Fruit fly (Drosophila melanogaster): Measurements from ENCODE around the gene vn.

vn gene

DNA sequence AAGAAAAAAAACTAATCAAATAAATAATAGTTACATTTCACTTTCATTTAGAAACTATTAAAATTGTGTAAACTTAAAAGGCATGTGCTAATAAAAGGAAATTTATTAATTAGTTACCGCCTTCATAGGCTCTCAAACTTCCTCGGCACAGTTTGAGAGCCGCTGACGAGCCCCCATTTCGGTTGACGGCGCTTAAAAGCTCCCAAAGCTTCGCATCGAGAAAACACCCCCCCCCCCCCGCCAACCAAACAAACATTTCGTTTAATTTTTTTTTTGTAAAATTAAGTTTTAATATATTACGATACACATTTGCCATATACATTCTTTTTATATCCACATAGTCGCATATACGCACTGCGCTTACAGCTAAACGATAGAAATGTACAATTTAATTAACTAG is 48.2 kb downstream of the vn start (continued):
- TF ChIP-seq bcd (GFP tag; optimal IDR thresholded peaks at IDR 0.05) (no peak), sna (GFP tag; IDR thresholded peaks at IDR 0.05; ENCODE audit: partially characterized antibody) (no peak), CG9609 (GFP tag; optimal IDR thresholded peaks at IDR 0.05) (no peak), Oaz (GFP tag; IDR thresholded peaks at IDR 0.05) (no peak), p53 (GFP tag; optimal IDR thresholded peaks at IDR 0.05) (no peak), TFAM (GFP tag; optimal IDR thresholded peaks at IDR 0.05) (no peak), rib (GFP tag; IDR thresholded peaks at IDR 0.05) (no peak), CG7786 (GFP tag; optimal IDR thresholded peaks at IDR 0.05) (no peak), CG10565 (GFP tag; optimal IDR thresholded peaks at IDR 0.05) (no peak), CG17328 (GFP tag; IDR thresholded peaks at IDR 0.05) (no peak), Sin3A (optimal IDR thresholded peaks at IDR 0.05) (no peak), CG2889 (GFP tag; IDR thresholded peaks at IDR 0.05) (no peak), Dip3 (GFP tag; optimal IDR thresholded peaks at IDR 0.05) (no peak), slbo (GFP tag; IDR thresholded peaks at IDR 0.05) (no peak), CG31365 (tag; optimal IDR thresholded peaks at IDR 0.05) (no peak), CG4854 (GFP tag; optimal IDR thresholded peaks at IDR 0.05) (no peak), fru (optimal IDR thresholded peaks at IDR 0.05) (no peak), dmrt99B (tag; optimal IDR thresholded peaks at IDR 0.05) (no peak), gro (GFP tag; optimal IDR thresholded peaks at IDR 0.05) (no peak), Six4 (GFP tag; optimal IDR thresholded peaks at IDR 0.05) (no peak)

DNA sequence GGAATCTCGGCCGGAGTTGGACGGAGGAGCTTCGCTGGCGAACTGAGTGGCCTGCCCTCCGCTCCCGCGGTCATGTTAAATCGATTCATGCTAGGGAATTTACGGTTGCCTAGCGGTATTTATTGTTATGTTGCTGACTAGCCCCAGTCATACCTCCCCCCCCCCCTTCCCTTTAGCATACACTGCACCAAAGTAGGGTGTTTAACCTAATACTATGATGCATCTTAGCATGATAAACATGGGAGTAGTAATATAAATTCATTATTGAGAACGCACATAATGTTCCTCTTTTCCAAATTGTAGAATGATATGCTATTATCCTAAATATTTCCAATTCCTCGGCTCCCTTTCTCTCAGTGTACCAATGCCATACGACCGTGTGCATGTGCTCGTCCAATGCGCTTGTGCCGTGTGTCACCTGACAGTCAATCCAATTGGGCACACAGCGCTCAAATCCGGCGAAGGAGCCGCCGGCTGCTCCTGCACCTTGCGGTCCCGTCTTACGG is 48.9 kb downstream of the vn start, which contains the start of gene Tektin-C:
Tektin-C (minus strand) TSS at position 51 of the 506 bp plus-strand sequence.
- TF ChIP-seq Atf-2 (GFP tag; optimal IDR thresholded peaks at IDR 0.05) (no peak), sna (GFP tag; IDR thresholded peaks at IDR 0.05; ENCODE audit: partially characterized antibody) (no peak), CG10959 (GFP tag; IDR thresholded peaks at IDR 0.05) (0 out of 2 replicates have a peak, but pooled peaks have one; percentile 20), tx (GFP tag; optimal IDR thresholded peaks at IDR 0.05) (no peak), ase (GFP tag; IDR thresholded peaks at IDR 0.05) (0 out of 3 replicates have a peak, but pooled peaks have one; percentile 46), HHEX (GFP tag; optimal IDR thresholded peaks at IDR 0.05) (no peak), CG11247 (GFP tag; IDR thresholded peaks at IDR 0.05) (0 out of 2 replicates have a peak, but pooled peaks have one; percentile 33), sens (GFP tag) (peak; percentile 48), CG17361 (GFP tag; IDR thresholded peaks at IDR 0.05) (0 out of 3 replicates have a peak, but pooled peaks have one; percentile 8), ara (GFP tag; IDR thresholded peaks at IDR 0.05) (no peak), CG12391 (tag; optimal IDR thresholded peaks at IDR 0.05) (peak; percentile 13), ems (GFP tag; optimal IDR thresholded peaks at IDR 0.05) (peak; percentile 25), CG31388 (GFP tag; optimal IDR thresholded peaks at IDR 0.05) (no peak), tgo (GFP tag; IDR thresholded peaks at IDR 0.05) (0 out of 3 replicates have a peak, but pooled peaks have one; percentile 27), prd (optimal IDR thresholded peaks at IDR 0.05) (no peak), prd (GFP tag; IDR thresholded peaks at IDR 0.05) (peak; percentile 57; the same call in 2 of the 3 replicates), Dek (tag; optimal IDR thresholded peaks at IDR 0.05) (no peak), Nf-YA (GFP tag; IDR thresholded peaks at IDR 0.05) (no peak), CG4404 (GFP tag; IDR thresholded peaks at IDR 0.05) (peak; percentile 34; the same call in 1 of the 2 replicates), Xbp1 (GFP tag; optimal IDR thresholded peaks at IDR 0.05) (peak; percentile 9), dmrt11E (tag; optimal IDR thresholded peaks at IDR 0.05) (peak; percentile 9), Xrp1 (GFP tag; IDR thresholded peaks at IDR 0.05) (peak; percentile 57; the same call in 1 of the 2 replicates), usp (GFP tag; optimal IDR thresholded peaks at IDR 0.05) (no peak), CG11560 (tag; IDR thresholded peaks at IDR 0.05) (0 out of 3 replicates have a peak, but pooled peaks have one; percentile 23), CG12942 (GFP tag; optimal IDR thresholded peaks at IDR 0.05) (no peak), row (GFP tag; IDR thresholded peaks at IDR 0.05) (peak; percentile 40; the same call in 1 of the 3 replicates), esg (GFP tag; conservative IDR thresholded peaks at IDR 0.05) (no peak), ap (GFP tag; IDR thresholded peaks at IDR 0.05) (no peak), Gsc (GFP tag; IDR thresholded peaks at IDR 0.05) (peak; percentile 23; the same call in 1 of the 2 replicates), ato (GFP tag; IDR thresholded peaks at IDR 0.05; ENCODE audit: partially characterized antibody) (no peak), wdn (GFP tag; IDR thresholded peaks at IDR 0.05) (no peak), slbo (GFP tag; IDR thresholded peaks at IDR 0.05) (0 out of 2 replicates have a peak, but pooled peaks have one; percentile 27), Elba2 (GFP tag; optimal IDR thresholded peaks at IDR 0.05) (no peak), nerfin-1 (tag; optimal IDR thresholded peaks at IDR 0.05) (no peak)

All from whole organism, embryonic.